Fruit fly (Drosophila melanogaster) whole organism, embryonic: ENCODE measurements around the gene CG9839.
A peak's percentile ranks its signal among the peaks of the same experiment; 100 is the strongest.

Experiments used
- Ada2b ChIP-seq: fragments of 200-800 bp; sonication (Bioruptor generic); IDR thresholded peaks from 2 replicates; pipeline ENCODE4 v1.3.6; 2022; ENCODE audit warnings: missing biosample characterization, missing genetic modification characterization
- Blimp-1 ChIP-seq: fragments of 200-800 bp; sonication (Bioruptor generic); optimal IDR thresholded peaks from 3 replicates; lab custom pipeline; 2018; ENCODE audit warnings: missing biosample characterization, missing genetic modification characterization, mild to moderate bottlenecking, moderate library complexity, missing genetic modification reagents
- CG11247 ChIP-seq: fragments of 200-800 bp; sonication (Bioruptor generic); IDR thresholded peaks from 2 replicates; pipeline ENCODE4 v1.3.6; 2022; ENCODE audit warnings: missing biosample characterization, missing genetic modification characterization
- CG11695 ChIP-seq: fragments of 200-800 bp; sonication (Bioruptor generic); IDR thresholded peaks from 3 replicates; pipeline ENCODE4 v1.3.6; 2022; ENCODE audit warnings: missing biosample characterization, missing genetic modification characterization
- CG12155 ChIP-seq: fragments of 200-800 bp; sonication (Bioruptor generic); optimal IDR thresholded peaks from 3 replicates; lab custom pipeline; 2016; ENCODE audit warnings: missing biosample characterization, missing genetic modification characterization
- CG12744 ChIP-seq: fragments of 200-800 bp; sonication (Bioruptor generic); optimal IDR thresholded peaks from 2 replicates; lab custom pipeline; 2016; ENCODE audit warnings: missing biosample characterization, missing genetic modification characterization
- CG12942 ChIP-seq: fragments of 200-800 bp; sonication (Bioruptor generic); optimal IDR thresholded peaks from 3 replicates; lab custom pipeline; 2016; ENCODE audit warnings: missing biosample characterization, missing genetic modification characterization
- CG13775 ChIP-seq: fragments of 200-800 bp; sonication (Bioruptor generic); optimal IDR thresholded peaks from 3 replicates; lab custom pipeline; 2017; ENCODE audit warnings: missing biosample characterization, mild to moderate bottlenecking, missing genetic modification characterization
- CG14050 ChIP-seq: fragments of 200-800 bp; sonication (Bioruptor generic); IDR thresholded peaks from 3 replicates; pipeline ENCODE4 v1.3.6; 2022; ENCODE audit warnings: missing biosample characterization, missing genetic modification characterization
- CG15073 ChIP-seq: fragments of 200-800 bp; sonication (Bioruptor generic); optimal IDR thresholded peaks from 2 replicates; lab custom pipeline; 2016; ENCODE audit warnings: missing biosample characterization, missing genetic modification characterization
- CG17359 ChIP-seq: fragments of 200-800 bp; sonication (Bioruptor generic); optimal IDR thresholded peaks from 3 replicates; lab custom pipeline; 2018; ENCODE audit warnings: missing biosample characterization, mild to moderate bottlenecking, missing genetic modification characterization, moderate library complexity
- CG17829 ChIP-seq: fragments of 200-800 bp; optimal IDR thresholded peaks from 2 replicates; lab custom pipeline; 2019; ENCODE audit warnings: missing biosample characterization, mild to moderate bottlenecking, missing genetic modification characterization, moderate library complexity
- CG2129 ChIP-seq: fragments of 200-800 bp; sonication (Bioruptor generic); IDR thresholded peaks from 2 replicates; pipeline ENCODE4 v1.3.6; 2022; ENCODE audit warnings: missing biosample characterization, missing genetic modification characterization; ENCODE audit not compliant: partially characterized antibody
- CG31388 ChIP-seq: fragments of 200-800 bp; sonication (Bioruptor generic); optimal IDR thresholded peaks from 2 replicates; lab custom pipeline; 2016; ENCODE audit warnings: missing biosample characterization, missing genetic modification characterization
- CG32767 ChIP-seq: fragments of 200-800 bp; sonication (Bioruptor generic); IDR thresholded peaks from 2 replicates; pipeline ENCODE4 v1.3.6; 2022; ENCODE audit warnings: missing biosample characterization, missing genetic modification characterization
- CG34422 ChIP-seq: fragments of 200-800 bp; sonication (Bioruptor generic); IDR thresholded peaks from 3 replicates; pipeline ENCODE4 v1.3.6; 2022; ENCODE audit warnings: missing biosample characterization, missing genetic modification characterization
- CG42726 ChIP-seq: fragments of 200-800 bp; sonication (Bioruptor generic); IDR thresholded peaks from 2 replicates; pipeline ENCODE4 v1.3.6; 2022; ENCODE audit warnings: missing biosample characterization, missing genetic modification characterization; ENCODE audit not compliant: partially characterized antibody
- CG5245 ChIP-seq: fragments of 200-800 bp; sonication (Bioruptor generic); optimal IDR thresholded peaks from 3 replicates; lab custom pipeline; 2016; ENCODE audit warnings: missing biosample characterization, missing genetic modification characterization
- CG6791 ChIP-seq: fragments of 200-800 bp; sonication (Bioruptor generic); IDR thresholded peaks from 3 replicates; pipeline ENCODE4 v1.3.6; 2022; ENCODE audit warnings: missing biosample characterization, missing genetic modification characterization; ENCODE audit not compliant: partially characterized antibody
- CG9727 ChIP-seq: fragments of 200-800 bp; sonication (Bioruptor generic); optimal IDR thresholded peaks from 3 replicates; lab custom pipeline; 2017; ENCODE audit warnings: missing biosample characterization, mild to moderate bottlenecking, missing genetic modification characterization
- D ChIP-seq, 2 experiments: fragments of 200-800 bp in 1 of 2; fragments of >200 bp in 1 of 2; sonication (Bioruptor generic) in 1 of 2; optimal IDR thresholded peaks; 2 replicates in 1 of 2; 3 replicates in 1 of 2; lab custom pipeline; 2017; ENCODE audit warnings: mild to moderate bottlenecking in 1 of 2, missing biosample characterization in 1 of 2, missing genetic modification characterization in 1 of 2, missing genetic modification reagents in 1 of 2
- Dbx ChIP-seq: fragments of 200-800 bp; sonication (Bioruptor generic); IDR thresholded peaks from 3 replicates; pipeline ENCODE4 v1.3.6; 2022; ENCODE audit warnings: missing biosample characterization, missing genetic modification characterization
- Deaf1 ChIP-seq: fragments of 200-800 bp; optimal IDR thresholded peaks from 3 replicates; lab custom pipeline; 2019; ENCODE audit warnings: missing biosample characterization, mild to moderate bottlenecking, missing genetic modification characterization, moderate library complexity
- Dip2 ChIP-seq: fragments of 200-800 bp; sonication (Bioruptor generic); IDR thresholded peaks from 2 replicates; pipeline ENCODE4 v1.3.6; 2022; ENCODE audit warnings: missing biosample characterization, missing genetic modification characterization
- Fer1 ChIP-seq: fragments of 200-800 bp; sonication (Bioruptor generic); optimal IDR thresholded peaks from 2 replicates; lab custom pipeline; 2017; ENCODE audit warnings: missing biosample characterization, mild to moderate bottlenecking, missing genetic modification characterization
- Hand ChIP-seq: fragments of 200-800 bp; sonication (Bioruptor generic); optimal IDR thresholded peaks from 2 replicates; lab custom pipeline; 2017; ENCODE audit warnings: mild to moderate bottlenecking, missing biosample characterization, missing genetic modification reagents, missing genetic modification characterization
- Max ChIP-seq: fragments of 200-800 bp; sonication (Bioruptor generic); optimal IDR thresholded peaks from 2 replicates; lab custom pipeline; 2016; ENCODE audit warnings: missing biosample characterization, mild to moderate bottlenecking, missing genetic modification characterization
- NC2β ChIP-seq: fragments of 200-800 bp; sonication (Bioruptor generic); optimal IDR thresholded peaks from 2 replicates; lab custom pipeline; 2016; ENCODE audit warnings: missing biosample characterization, missing genetic modification characterization
- Nf-YB ChIP-seq: fragments of 200-800 bp; sonication (Bioruptor generic); optimal IDR thresholded peaks from 3 replicates; lab custom pipeline; 2019; ENCODE audit warnings: missing biosample characterization, mild to moderate bottlenecking, missing genetic modification characterization, moderate library complexity
- Sox100B ChIP-seq: fragments of 200-800 bp; sonication (Bioruptor generic); optimal IDR thresholded peaks from 3 replicates; lab custom pipeline; 2018; ENCODE audit warnings: missing biosample characterization, mild to moderate bottlenecking, missing genetic modification characterization
- Sry-β ChIP-seq: fragments of 200-800 bp; sonication (Bioruptor generic); optimal IDR thresholded peaks from 2 replicates; lab custom pipeline; 2018; ENCODE audit warnings: missing biosample characterization, mild to moderate bottlenecking, missing genetic modification characterization, moderate library complexity
- Ssrp ChIP-seq: fragments of 200-800 bp; sonication (Bioruptor generic); optimal IDR thresholded peaks from 2 replicates; lab custom pipeline; 2018; ENCODE audit warnings: missing biosample characterization, mild to moderate bottlenecking, missing genetic modification characterization, moderate library complexity
- TFAM ChIP-seq: fragments of 200-800 bp; sonication (Bioruptor generic); optimal IDR thresholded peaks from 2 replicates; lab custom pipeline; 2017; ENCODE audit warnings: missing biosample characterization, missing genetic modification characterization, inconsistent platforms
- Vsx1 ChIP-seq: fragments of 200-800 bp; sonication (Bioruptor generic); optimal IDR thresholded peaks from 2 replicates; lab custom pipeline; 2017; ENCODE audit warnings: missing biosample characterization, mild to moderate bottlenecking, missing genetic modification characterization, missing genetic modification reagents
- Xrp1 ChIP-seq: fragments of 200-800 bp; sonication (Bioruptor generic); IDR thresholded peaks from 2 replicates; pipeline ENCODE4 v1.3.6; 2022; ENCODE audit warnings: missing biosample characterization, missing genetic modification characterization
- cad ChIP-seq: fragments of >200 bp; optimal IDR thresholded peaks from 2 replicates; lab custom pipeline; 2017; ENCODE audit warnings: missing biosample characterization, missing genetic modification characterization
- chn ChIP-seq: fragments of 200-800 bp; sonication (Bioruptor generic); optimal IDR thresholded peaks from 2 replicates; lab custom pipeline; 2016; ENCODE audit warnings: missing biosample characterization, missing genetic modification characterization
- dimm ChIP-seq: fragments of 200-800 bp; sonication (Bioruptor generic); IDR thresholded peaks from 2 replicates; pipeline ENCODE4 v1.3.6; 2022; ENCODE audit warnings: missing biosample characterization, missing genetic modification characterization
- fru ChIP-seq: fragments of >200 bp; optimal IDR thresholded peaks from 2 replicates; lab custom pipeline; 2017
- grn ChIP-seq: fragments of 200-800 bp; sonication (Bioruptor generic); optimal IDR thresholded peaks from 3 replicates; lab custom pipeline; 2017; ENCODE audit warnings: missing biosample characterization, missing genetic modification characterization
- nmo ChIP-seq: fragments of 200-800 bp; sonication (Bioruptor generic); optimal IDR thresholded peaks from 2 replicates; lab custom pipeline; 2018; ENCODE audit warnings: missing biosample characterization, mild to moderate bottlenecking, missing genetic modification characterization, moderate library complexity
- otp ChIP-seq: fragments of 200-800 bp; sonication (Bioruptor generic); IDR thresholded peaks from 3 replicates; pipeline ENCODE4, ENCODE4 v1.3.6; 2022; ENCODE audit warnings: missing biosample characterization, missing genetic modification characterization
- prd ChIP-seq, 3 experiments: fragments of >200 bp in 2 of 3; fragments of 200-800 bp in 1 of 3; sonication (Bioruptor generic) in 1 of 3; optimal IDR thresholded peaks in 2 of 3; IDR thresholded peaks in 1 of 3; 2 replicates in 2 of 3; 3 replicates in 1 of 3; pipeline versions ENCODE4 v1.3.6 to Lab custom; 2017 to 2022; ENCODE audit warnings: missing biosample characterization in 1 of 3, missing genetic modification characterization in 1 of 3
- psq ChIP-seq: fragments of 200-800 bp; sonication (Bioruptor generic); optimal IDR thresholded peaks from 2 replicates; lab custom pipeline; 2017; ENCODE audit warnings: missing biosample characterization, missing genetic modification characterization
- sd ChIP-seq: fragments of 200-800 bp; sonication (Bioruptor generic); optimal IDR thresholded peaks from 3 replicates; lab custom pipeline; 2018; ENCODE audit warnings: missing biosample characterization, mild to moderate bottlenecking, missing genetic modification characterization, moderate library complexity
- so ChIP-seq: fragments of 200-800 bp; sonication (Bioruptor generic); IDR thresholded peaks from 3 replicates; pipeline ENCODE4 v1.3.6; 2022; ENCODE audit warnings: missing biosample characterization, missing genetic modification characterization
- sob ChIP-seq: fragments of 200-800 bp; sonication (Bioruptor generic); IDR thresholded peaks from 2 replicates; pipeline ENCODE4 v1.3.6; 2022; ENCODE audit warnings: missing biosample characterization, missing genetic modification characterization
- tgo ChIP-seq: fragments of 200-800 bp; sonication (Bioruptor generic); IDR thresholded peaks from 3 replicates; pipeline ENCODE4 v1.3.6; 2022; ENCODE audit warnings: missing biosample characterization, missing genetic modification characterization
- toy ChIP-seq: fragments of 200-800 bp; sonication (Bioruptor generic); IDR thresholded peaks from 2 replicates; pipeline ENCODE4 v1.3.6; 2022; ENCODE audit warnings: missing biosample characterization, missing genetic modification characterization
- ttk ChIP-seq: fragments of 200-800 bp; sonication (Bioruptor generic); IDR thresholded peaks from 2 replicates; pipeline ENCODE4 v2.1.2; 2022; ENCODE audit warnings: missing biosample characterization, missing genetic modification characterization

Gene CG9839

dm6 chr3R:8819551-8820057, 14.0 kb upstream of the CG9839 start (continued):
- TF ChIP-seq Max (peak; percentile 66), CG5245 (GFP tag; lab: Kevin White, UChicago) (no peak), TFAM (GFP tag; lab: Kevin White, UChicago) (no peak), CG6791 (GFP tag; lab: Robert Waterston, UW) (no peak), Blimp-1 (no peak), CG34422 (GFP tag; lab: Robert Waterston, UW) (0 out of 3 replicates have a peak, but pooled peaks have one; percentile 29), nmo (no peak), prd (optimal IDR thresholded peaks at IDR 0.05; lab: Kevin White, UChicago) (no peak), prd (GFP tag; IDR thresholded peaks at IDR 0.05; lab: Robert Waterston, UW) (no peak; the same call in 2 of the 3 replicates), CG11695 (GFP tag; lab: Robert Waterston, UW) (peak; percentile 37; the same call in 1 of the 3 replicates), Ada2b (GFP tag; lab: Robert Waterston, UW) (no peak), otp (GFP tag; lab: Robert Waterston, UW) (no peak), sob (GFP tag; lab: Robert Waterston, UW) (0 out of 2 replicates have a peak, but pooled peaks have one; percentile 67), tgo (GFP tag; lab: Robert Waterston, UW) (no peak), toy (GFP tag; lab: Robert Waterston, UW) (no peak), sd (tag; lab: Kevin White, UChicago) (peak; percentile 66), Nf-YB (GFP tag; lab: Kevin White, UChicago) (no peak), CG13775 (GFP tag; lab: Kevin White, UChicago) (no peak), CG9727 (GFP tag; lab: Kevin White, UChicago) (peak; percentile 64), ttk (GFP tag; lab: Robert Waterston, UW) (no peak), CG2129 (no peak), grn (GFP tag; lab: Kevin White, UChicago) (no peak), CG14050 (GFP tag; lab: Robert Waterston, UW) (no peak), CG17829 (tag; lab: Kevin White, UChicago) (no peak), D (optimal IDR thresholded peaks at IDR 0.05; lab: Kevin White, UChicago) (no peak), D (GFP tag; optimal IDR thresholded peaks at IDR 0.05; lab: Kevin White, UChicago) (no peak), CG31388 (GFP tag; lab: Kevin White, UChicago) (no peak), CG32767 (GFP tag; lab: Robert Waterston, UW) (no peak), so (GFP tag; lab: Robert Waterston, UW) (peak; percentile 51; the same call in 1 of the 3 replicates), psq (GFP tag; lab: Kevin White, UChicago) (no peak), Hand (GFP tag; lab: Kevin White, UChicago) (no peak), Dip2 (no peak), CG12744 (GFP tag; lab: Kevin White, UChicago) (peak; percentile 20), Ssrp (tag; lab: Kevin White, UChicago) (no peak), CG15073 (GFP tag; lab: Kevin White, UChicago) (no peak), CG42726 (no peak), CG17359 (tag; lab: Kevin White, UChicago) (no peak), CG12155 (no peak), Dbx (peak; percentile 52; the same call in 1 of the 3 replicates), Sox100B (GFP tag; lab: Kevin White, UChicago) (no peak), CG11247 (GFP tag; lab: Robert Waterston, UW) (no peak), Xrp1 (GFP tag; lab: Robert Waterston, UW) (peak; percentile 53), dimm (GFP tag; lab: Robert Waterston, UW) (no peak), Fer1 (GFP tag; lab: Kevin White, UChicago) (peak; percentile 55), Vsx1 (GFP tag; lab: Kevin White, UChicago) (no peak), NC2β (no peak), chn (GFP tag; lab: Kevin White, UChicago) (no peak), CG12942 (GFP tag; lab: Kevin White, UChicago) (no peak), cad (GFP tag; lab: Kevin White, UChicago) (no peak), Sry-β (GFP tag; lab: Kevin White, UChicago) (no peak), Deaf1 (no peak), fru (lab: Kevin White, UChicago) (no peak)
